Worm (Caenorhabditis elegans): ENCODE measurements around the gene lips-13.
A peak's percentile ranks its signal among the peaks of the same experiment; 100 is the strongest.

The lips-13 gene

DNA sequence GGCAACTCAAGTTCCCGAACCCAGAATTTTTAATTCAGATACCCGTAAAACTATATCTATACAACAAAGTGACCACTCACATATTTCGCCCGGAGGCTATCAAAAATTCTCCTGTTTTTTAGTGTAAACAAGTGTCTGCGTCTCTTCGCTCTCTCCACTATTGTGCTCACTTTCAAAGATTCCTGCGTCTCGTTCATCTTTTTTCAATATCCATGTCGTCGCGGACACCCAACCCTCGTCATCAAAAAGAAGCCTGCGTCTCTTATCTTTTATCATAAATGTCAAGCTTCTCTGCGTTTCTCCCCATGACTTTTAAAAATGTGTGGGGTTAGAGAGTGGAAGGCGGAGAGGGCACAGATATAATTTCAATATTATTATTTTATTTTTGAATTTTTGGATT lies 32.9 kb downstream of the lips-13 start (continued):
- TF ChIP-seq lin-29 (GFP tag; IDR thresholded peaks at IDR 0.05), result no peak
- no peak for TF ChIP-seq snpc-4 (tag; optimal IDR thresholded peaks at IDR 0.05)
- TF ChIP-seq snpc-1.2 (GFP tag; IDR thresholded peaks at IDR 0.05), result no peak

DNA sequence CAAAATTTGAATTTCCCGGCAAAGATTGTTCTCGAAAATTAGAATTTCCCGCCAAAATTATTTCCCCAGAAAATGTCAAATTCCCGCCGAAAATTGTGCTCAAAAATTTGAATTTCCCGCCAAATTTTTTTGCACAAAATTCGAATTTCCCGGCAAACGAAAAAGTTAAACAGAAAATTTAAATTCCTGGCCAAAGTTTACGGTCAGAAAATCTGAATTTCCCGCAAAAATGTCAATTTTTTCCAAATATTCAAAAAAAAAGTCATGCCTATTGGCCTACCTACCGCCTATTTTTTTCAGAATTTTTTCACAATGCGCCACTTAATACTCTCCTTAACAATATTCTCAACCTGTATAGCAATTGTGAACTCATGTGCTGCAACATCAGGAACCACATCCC lies 35.0 kb downstream of the lips-13 start, which contains the start of gene K02E7.1:
K02E7.1 (plus strand) TSS at position 301 of the 400 bp plus-strand sequence.
- TF ChIP-seq F10B5.3 (tag; optimal IDR thresholded peaks at IDR 0.05), result no peak
- no peak for TF ChIP-seq duxl-1 (tag; optimal IDR thresholded peaks at IDR 0.05; ENCODE audit: poor library complexity)
- no peak for TF ChIP-seq lim-7 (GFP tag; IDR thresholded peaks at IDR 0.05)
- no peak for TF ChIP-seq mdt-29 (GFP tag; IDR thresholded peaks at IDR 0.05)
- TF ChIP-seq T26A8.4 (GFP tag; IDR thresholded peaks at IDR 0.05), result no peak
- no peak for TF ChIP-seq mdl-1 (tag; optimal IDR thresholded peaks at IDR 0.05)
- TF ChIP-seq jun-1 (tag; optimal IDR thresholded peaks at IDR 0.05), result no peak
- no peak for TF ChIP-seq lin-13 (GFP tag; optimal IDR thresholded peaks at IDR 0.05)
- TF ChIP-seq nhr-25 (tag; optimal IDR thresholded peaks at IDR 0.05; ENCODE audit: borderline replicate concordance, insufficient read depth), result no peak
- TF ChIP-seq Y5F2A.4 (GFP tag; optimal IDR thresholded peaks at IDR 0.05), result no peak
- no peak for TF ChIP-seq zip-11 (GFP tag; IDR thresholded peaks at IDR 0.05)
- TF ChIP-seq unc-62 (GFP tag; optimal IDR thresholded peaks at IDR 0.05 in 1 of 2), result no peak
- no peak for TF ChIP-seq unc-62 (tag; optimal IDR thresholded peaks at IDR 0.05)
- TF ChIP-seq sdz-12 (GFP tag; optimal IDR thresholded peaks at IDR 0.05), result no peak
- no peak for TF ChIP-seq dmd-9 (GFP tag; IDR thresholded peaks at IDR 0.05)
- no peak for TF ChIP-seq Y48G9A.11 (GFP tag; IDR thresholded peaks at IDR 0.05)

DNA sequence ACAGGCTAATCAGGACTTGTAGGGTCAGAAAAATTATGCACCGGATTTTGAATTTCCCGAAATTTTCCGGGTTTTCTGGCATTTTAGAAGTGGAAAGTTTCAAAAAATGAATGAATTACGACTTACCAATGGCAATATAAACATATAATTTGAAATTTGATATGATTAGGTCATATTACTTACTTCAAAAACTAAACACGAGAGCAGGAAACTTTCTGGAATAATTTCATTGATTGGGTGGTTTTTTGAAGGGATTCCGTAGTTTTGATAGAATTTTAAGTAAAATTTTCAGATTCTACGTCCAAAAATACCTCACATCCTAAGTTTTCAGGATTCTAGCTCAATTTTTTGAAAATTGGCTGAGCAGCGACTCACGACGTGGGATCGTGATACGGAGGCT lies 42.4 kb downstream of the lips-13 start, which contains the start of gene K02E7.11:
K02E7.11 (minus strand) TSS at position 101 of the 400 bp plus-strand sequence.
- peak; percentile 33 for TF ChIP-seq zfp-2 (tag; optimal IDR thresholded peaks at IDR 0.05)
- TF ChIP-seq dmd-6 (GFP tag; IDR thresholded peaks at IDR 0.05), result no peak
- TF ChIP-seq vab-7 (GFP tag; IDR thresholded peaks at IDR 0.05), result no peak
- no peak for TF ChIP-seq tag-97 (GFP tag; IDR thresholded peaks at IDR 0.05)

DNA sequence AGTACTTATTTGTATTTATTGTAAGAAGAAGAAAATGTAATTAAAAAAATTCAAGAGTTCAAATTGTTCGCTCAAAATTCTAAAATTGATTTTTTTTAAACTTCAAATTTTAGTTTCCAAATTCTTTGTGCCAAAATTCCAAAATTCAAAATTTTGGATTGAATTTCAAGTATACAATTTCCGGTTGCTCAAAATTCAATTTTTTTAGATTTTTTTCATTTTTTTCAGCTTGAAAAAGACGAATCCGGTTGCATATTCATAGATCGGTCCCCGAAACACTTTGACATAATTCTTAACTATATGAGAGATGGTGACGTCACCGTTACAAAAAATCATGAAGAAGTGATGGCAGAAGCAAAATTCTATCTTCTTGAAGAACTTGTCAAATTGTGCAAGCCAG lies 45.7 kb downstream of the lips-13 start, which contains the start of gene K02E7.4:
K02E7.4 (plus strand) TSS at position 301 of the 400 bp plus-strand sequence.
- no peak for TF ChIP-seq T20F7.1 (GFP tag; optimal IDR thresholded peaks at IDR 0.05)
- TF ChIP-seq dmd-9 (GFP tag; IDR thresholded peaks at IDR 0.05), result no peak
- TF ChIP-seq pha-4 (GFP tag; IDR thresholded peaks at IDR 0.05), result no peak
- no peak for TF ChIP-seq pha-4 (tag; optimal IDR thresholded peaks at IDR 0.05)
- no peak for TF ChIP-seq fkh-10 (GFP tag; optimal IDR thresholded peaks at IDR 0.05)
- TF ChIP-seq F37D6.2 (tag; optimal IDR thresholded peaks at IDR 0.05), result no peak
- no peak for TF ChIP-seq egl-43 (GFP tag; IDR thresholded peaks at IDR 0.05)
- no peak for TF ChIP-seq D1046.2 (GFP tag; IDR thresholded peaks at IDR 0.05)
- TF ChIP-seq F10B5.3 (tag; optimal IDR thresholded peaks at IDR 0.05), result no peak
- TF ChIP-seq duxl-1 (tag; optimal IDR thresholded peaks at IDR 0.05; ENCODE audit: poor library complexity), result no peak
- no peak for TF ChIP-seq snpc-1.2 (GFP tag; IDR thresholded peaks at IDR 0.05)
- TF ChIP-seq nhr-102 (tag; optimal IDR thresholded peaks at IDR 0.05), result no peak
- TF ChIP-seq lir-3 (tag; optimal IDR thresholded peaks at IDR 0.05), result no peak
- TF ChIP-seq nhr-11 (tag; optimal IDR thresholded peaks at IDR 0.05), result no peak
- no peak for TF ChIP-seq nhr-10 (tag; optimal IDR thresholded peaks at IDR 0.05)
- TF ChIP-seq snpc-4 (tag; optimal IDR thresholded peaks at IDR 0.05), result no peak
- no peak for TF ChIP-seq madf-9 (GFP tag; conservative IDR thresholded peaks at IDR 0.05)
- TF ChIP-seq aha-1 (tag), result no peak

Data from whole organism, L4 larva.